Worm (Caenorhabditis elegans): ENCODE measurements around the gene ooc-5.
A peak's percentile ranks its signal among the peaks of the same experiment; 100 is the strongest.

Gene ooc-5

ce11 chrII:8997479-8997878, 4.5 kb downstream of the ooc-5 start, which contains the start of the genes F44G4.3 and tdp-1 (continued):
- peak; percentile 29 for TF ChIP-seq dpl-1 (GFP tag; optimal IDR thresholded peaks at IDR 0.05)
- TF ChIP-seq R02D3.7 (tag; optimal IDR thresholded peaks at IDR 0.05): no peak
- TF ChIP-seq F49E8.2 (tag; optimal IDR thresholded peaks at IDR 0.05; ENCODE audit: borderline replicate concordance): no peak
- no peak for TF ChIP-seq D1046.2 (GFP tag; IDR thresholded peaks at IDR 0.05)
- TF ChIP-seq nhr-42 (GFP tag; IDR thresholded peaks at IDR 0.05): no peak
- peak; percentile 27 for TF ChIP-seq T20F7.1 (GFP tag; optimal IDR thresholded peaks at IDR 0.05)
- peak in 1 of 2 experiments; percentile 93 for TF ChIP-seq lsy-2 (tag; optimal IDR thresholded peaks at IDR 0.05)
- TF ChIP-seq spr-1 (tag; optimal IDR thresholded peaks at IDR 0.05): no peak
- no peak for TF ChIP-seq lim-7 (GFP tag; IDR thresholded peaks at IDR 0.05)

ce11 chrII:9000331-9000730, 7.4 kb downstream of the ooc-5 start, which contains the start of gene F44G4.5:
Gene F44G4.5, minus strand, starts transcription at chrII:9000431.
- TF ChIP-seq gei-8 (GFP tag; optimal IDR thresholded peaks at IDR 0.05): no peak
- TF ChIP-seq egl-27 (tag; optimal IDR thresholded peaks at IDR 0.05): no peak
- TF ChIP-seq nhr-11 (tag; optimal IDR thresholded peaks at IDR 0.05): no peak
- TF ChIP-seq aha-1 (tag): no peak
- no peak for TF ChIP-seq R02D3.7 (tag; optimal IDR thresholded peaks at IDR 0.05)
- TF ChIP-seq daf-19 (GFP tag; conservative IDR thresholded peaks at IDR 0.05): no peak
- TF ChIP-seq lin-1 (GFP tag; IDR thresholded peaks at IDR 0.05): no peak
- no peak for TF ChIP-seq unc-62 (GFP tag; optimal IDR thresholded peaks at IDR 0.05 in 1 of 2)
- TF ChIP-seq unc-62 (tag; optimal IDR thresholded peaks at IDR 0.05): no peak

DNA sequence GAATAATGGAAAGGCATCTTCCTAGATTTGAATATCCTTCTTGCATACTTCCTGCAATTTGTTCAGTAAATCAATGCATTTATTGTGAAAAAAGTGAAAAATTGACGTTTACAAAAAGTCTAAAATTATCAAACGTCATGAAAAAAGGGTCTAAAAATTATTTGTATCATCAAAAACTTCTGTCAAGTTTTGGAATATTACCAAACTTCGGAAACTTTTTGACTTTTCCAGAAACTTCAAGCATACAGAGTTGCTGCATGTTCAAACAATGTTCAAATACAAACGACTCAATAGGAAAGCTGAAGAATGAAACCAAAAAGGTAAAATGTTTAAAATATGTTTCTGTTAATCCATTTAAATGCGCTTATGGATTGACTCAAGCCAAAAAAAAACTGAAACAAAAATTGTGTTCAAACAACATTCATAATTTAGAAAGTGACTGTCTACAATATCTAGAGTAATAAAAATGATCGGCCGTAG, 8.8 kb downstream of the ooc-5 start, which contains the start of gene F44G4.6:
Gene F44G4.6 (minus strand): TSS at position 51 of the 480 bp plus-strand sequence.
- TF ChIP-seq unc-62 (GFP tag; optimal IDR thresholded peaks at IDR 0.05 in 1 of 2): peak in 1 of 2 experiments; percentile 95
- no peak for TF ChIP-seq unc-62 (tag; optimal IDR thresholded peaks at IDR 0.05)
- no peak for TF ChIP-seq lin-15B (tag; optimal IDR thresholded peaks at IDR 0.05)

DNA sequence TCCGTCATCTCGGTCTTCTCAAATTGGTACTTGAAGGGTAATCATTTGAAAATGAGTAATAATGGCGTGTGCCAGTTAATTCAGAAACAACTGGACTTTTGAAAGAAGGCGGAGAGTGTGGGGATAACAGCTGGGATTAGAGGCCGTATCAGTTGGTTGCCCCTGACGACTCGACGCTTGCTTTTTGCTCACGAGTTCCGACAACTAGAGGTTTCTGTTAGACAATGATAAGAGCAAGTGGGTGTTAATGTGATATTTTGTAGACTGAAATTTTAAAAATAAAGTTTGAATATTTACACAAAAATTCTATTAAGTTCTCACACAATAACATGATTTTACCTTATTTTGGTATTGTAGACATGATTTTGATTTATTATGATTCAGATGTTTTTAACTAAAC, 12.1 kb downstream of the ooc-5 start, which contains the start of gene F44G4.7:
Gene F44G4.7 (minus strand): TSS at position 101 of the 400 bp plus-strand sequence.
- TF ChIP-seq spr-1 (tag; optimal IDR thresholded peaks at IDR 0.05) (no peak), fos-1 (tag; optimal IDR thresholded peaks at IDR 0.05) (no peak), nhr-6 (tag; optimal IDR thresholded peaks at IDR 0.05) (no peak), mep-1 (tag; optimal IDR thresholded peaks at IDR 0.05) (no peak), lin-38 (GFP tag; IDR thresholded peaks at IDR 0.05) (no peak), ceh-82 (tag; optimal IDR thresholded peaks at IDR 0.05) (no peak), mdl-1 (tag; optimal IDR thresholded peaks at IDR 0.05) (no peak), duxl-1 (tag; optimal IDR thresholded peaks at IDR 0.05; ENCODE audit: poor library complexity) (no peak), lin-13 (GFP tag; optimal IDR thresholded peaks at IDR 0.05) (no peak), saeg-2 (GFP tag; IDR thresholded peaks at IDR 0.05) (no peak), nhr-102 (tag; optimal IDR thresholded peaks at IDR 0.05) (no peak), dve-1 (tag; optimal IDR thresholded peaks at IDR 0.05; ENCODE audit: insufficient read depth) (no peak), dmd-8 (GFP tag; IDR thresholded peaks at IDR 0.05) (no peak), zag-1 (tag; optimal IDR thresholded peaks at IDR 0.05) (no peak)

DNA sequence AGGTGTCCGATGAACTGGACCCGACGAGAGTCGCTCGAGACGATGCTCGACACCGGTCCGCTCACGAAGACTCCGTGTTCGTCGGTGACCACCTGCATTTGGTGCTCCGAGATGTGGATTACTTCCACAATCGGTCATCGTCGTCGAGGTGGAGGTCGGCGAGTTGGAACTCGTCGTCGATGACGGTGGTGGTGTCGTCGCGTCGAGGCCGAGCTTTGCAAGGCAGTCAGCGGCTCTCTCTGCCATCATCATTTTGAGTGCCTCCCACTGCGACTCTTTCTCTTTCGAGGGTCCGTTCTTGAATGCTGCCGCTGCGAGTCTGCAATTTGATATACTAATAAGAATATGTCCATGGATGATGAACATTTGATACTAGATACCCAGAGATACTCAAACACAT, 14.8 kb downstream of the ooc-5 start:
- TF ChIP-seq egl-43 (GFP tag; IDR thresholded peaks at IDR 0.05): peak; percentile 67; the same call in 1 of the 2 replicates
- TF ChIP-seq Y5F2A.4 (GFP tag; optimal IDR thresholded peaks at IDR 0.05): no peak
- TF ChIP-seq nhr-76 (tag; optimal IDR thresholded peaks at IDR 0.05): no peak
- TF ChIP-seq D1046.2 (GFP tag; IDR thresholded peaks at IDR 0.05): no peak
- TF ChIP-seq set-16 (GFP tag; IDR thresholded peaks at IDR 0.05): peak; percentile 87
